Worm (Caenorhabditis elegans): ENCODE data around the gene F58A6.5.

Gene F58A6.5

DNA sequence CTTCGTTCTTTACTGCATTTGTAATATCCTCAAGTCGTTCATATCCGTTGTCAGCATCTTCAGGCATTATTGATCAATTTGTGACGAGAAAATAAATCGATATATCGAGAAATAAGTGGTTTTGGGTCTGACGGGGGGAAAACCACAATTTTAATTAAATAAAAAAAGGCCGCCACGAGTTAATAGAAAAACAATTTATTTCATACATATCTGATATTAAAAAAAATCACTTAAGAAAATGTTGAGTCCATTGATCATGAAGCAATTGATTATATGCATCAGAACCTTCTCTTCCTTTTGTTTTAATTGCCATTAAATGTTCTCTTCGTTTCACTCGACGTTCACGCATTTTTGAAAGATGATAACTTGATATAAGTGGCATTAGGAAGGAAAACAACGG lies at the start of gene F58A6.5:
TSS of gene F58A6.5 (minus strand) at position 101 of the 400 bp plus-strand sequence.
- TF ChIP-seq unc-62 (GFP tag; optimal IDR thresholded peaks at IDR 0.05) = no peak

- no peak for TF ChIP-seq unc-62 (GFP tag; optimal IDR thresholded peaks at IDR 0.05)
Measured at ce11 chrII:5195504-5195903, 47.3 kb upstream of the F58A6.5 start, which contains the start of gene C34F11.5. Gene C34F11.5, plus strand, starts transcription at chrII:5195804.

- TF ChIP-seq unc-62 (GFP tag; optimal IDR thresholded peaks at IDR 0.05) = no peak
Measured at ce11 chrII:5194066-5194465, 45.8 kb upstream of the F58A6.5 start, which contains the start of gene msp-49. Gene msp-49, plus strand, starts transcription at chrII:5194366.

DNA sequence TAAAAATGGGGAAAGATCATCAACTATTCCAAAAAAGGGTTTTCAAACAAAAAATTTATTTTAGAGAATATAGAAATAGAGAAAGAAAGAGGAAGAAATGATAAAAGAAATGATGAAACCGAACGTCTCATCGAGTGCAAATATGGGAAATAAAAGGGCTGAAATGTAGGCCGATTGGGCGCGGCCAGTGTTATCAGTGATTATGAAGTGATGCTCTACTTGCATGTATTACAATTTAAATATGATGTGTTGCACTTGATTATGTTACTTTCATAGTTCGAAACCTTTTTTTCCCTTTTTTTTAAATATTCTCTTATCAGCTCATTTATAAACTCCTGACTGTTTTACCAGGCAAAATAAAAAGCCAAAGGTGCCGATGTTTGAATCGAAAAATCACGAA lies 43.5 kb upstream of the F58A6.5 start:
- TF ChIP-seq unc-62 (GFP tag; optimal IDR thresholded peaks at IDR 0.05) = no peak

DNA sequence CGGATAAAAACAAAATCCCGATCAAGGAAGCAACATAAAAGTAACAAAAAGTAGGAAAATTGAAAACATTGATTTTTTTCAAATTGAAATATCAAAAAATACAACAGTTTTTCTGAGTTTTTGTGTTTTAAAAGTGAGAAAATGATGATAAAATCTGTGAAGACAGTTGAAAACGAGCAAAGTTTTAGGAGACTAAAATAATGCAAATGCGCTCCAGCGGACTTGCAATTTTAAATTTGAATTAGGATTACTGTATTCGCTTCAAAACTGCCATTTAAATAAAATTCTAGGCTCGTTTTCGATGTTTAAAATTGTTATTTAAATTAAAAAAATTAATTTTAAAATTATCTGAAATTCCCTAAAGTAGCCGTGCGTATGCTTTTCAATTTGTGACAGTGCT lies 39.7 kb upstream of the F58A6.5 start:
- no peak for TF ChIP-seq unc-62 (GFP tag; optimal IDR thresholded peaks at IDR 0.05)

- TF ChIP-seq unc-62 (GFP tag; optimal IDR thresholded peaks at IDR 0.05) = no peak
Measured at ce11 chrII:5187469-5187868, 39.2 kb upstream of the F58A6.5 start, which contains the start of gene crh-2. Gene crh-2, minus strand, starts transcription at chrII:5187569.

ce11 chrII:5186870-5187269 lies 38.6 kb upstream of the F58A6.5 start:
- no peak for TF ChIP-seq unc-62 (GFP tag; optimal IDR thresholded peaks at IDR 0.05)

DNA sequence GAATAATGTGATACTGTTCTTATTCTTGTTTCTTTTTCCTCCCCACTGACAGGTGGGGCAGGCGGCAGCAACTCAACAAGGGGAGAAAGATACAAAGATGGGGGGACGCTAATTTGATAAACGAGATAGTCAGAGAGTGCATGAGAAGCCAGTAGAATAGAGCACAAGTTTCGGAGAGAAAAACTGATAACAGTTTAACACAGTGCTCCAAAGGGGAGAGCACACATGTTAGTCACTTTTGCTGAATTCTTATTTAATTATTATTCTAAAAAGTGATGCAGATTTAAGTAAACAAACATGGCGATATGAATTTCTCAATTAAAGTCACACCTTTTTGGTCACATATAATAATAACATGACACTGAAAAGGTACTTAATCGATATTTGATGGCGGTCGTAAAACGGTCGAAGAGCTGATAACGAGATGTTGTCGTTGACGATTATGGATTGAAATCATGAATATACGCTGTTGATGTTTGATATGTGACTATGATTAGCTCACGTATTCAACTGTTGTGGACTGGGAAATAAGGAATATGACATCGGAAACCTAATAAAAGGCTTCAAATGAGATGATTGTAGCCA lies 37.8 kb upstream of the F58A6.5 start:
- TF ChIP-seq unc-62 (GFP tag; optimal IDR thresholded peaks at IDR 0.05) = no peak

DNA sequence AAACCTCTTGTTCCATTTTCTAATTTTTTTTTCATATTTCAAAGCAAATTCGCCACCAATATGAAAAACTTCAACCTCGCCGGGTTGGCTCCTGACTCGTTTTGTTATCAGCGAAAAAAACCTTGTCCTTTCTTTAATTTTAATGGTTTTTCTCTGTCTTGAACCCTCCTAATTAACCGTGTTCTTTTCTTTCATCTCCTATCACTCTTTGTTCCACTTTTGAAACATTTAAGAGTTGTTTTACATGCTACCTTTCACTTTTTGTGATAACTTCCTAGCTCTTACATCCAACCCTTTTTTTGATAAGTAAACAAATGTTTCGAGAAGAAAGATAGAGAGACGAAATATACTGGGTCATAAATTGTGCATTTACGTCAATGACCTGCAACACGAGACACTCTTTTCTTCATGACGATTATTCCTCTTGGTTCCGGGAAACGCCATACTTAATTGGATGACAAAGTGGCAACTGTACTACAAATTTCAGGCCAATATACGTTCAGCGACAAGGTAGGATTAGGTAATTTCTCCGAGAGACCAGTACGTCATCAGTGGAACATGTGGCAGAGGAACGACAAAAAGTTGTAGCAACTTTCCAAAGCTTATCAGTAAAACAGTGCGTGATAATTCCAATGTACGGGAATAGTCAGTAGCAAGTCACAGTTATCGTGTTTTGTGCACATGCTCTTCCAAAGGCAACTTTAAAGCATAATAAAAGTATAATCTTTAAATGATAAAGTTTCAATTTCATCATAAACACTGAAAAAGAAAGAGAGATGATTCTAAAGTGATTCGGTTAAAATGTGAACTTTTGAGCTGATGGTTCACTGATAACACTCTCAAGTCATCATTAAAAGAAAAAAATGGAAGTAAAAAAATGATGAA lies 36.7 kb upstream of the F58A6.5 start:
- no peak for TF ChIP-seq unc-62 (GFP tag; optimal IDR thresholded peaks at IDR 0.05)

- TF ChIP-seq unc-62 (GFP tag; optimal IDR thresholded peaks at IDR 0.05) = no peak
Measured at ce11 chrII:5183207-5183606, 35.0 kb upstream of the F58A6.5 start.

DNA sequence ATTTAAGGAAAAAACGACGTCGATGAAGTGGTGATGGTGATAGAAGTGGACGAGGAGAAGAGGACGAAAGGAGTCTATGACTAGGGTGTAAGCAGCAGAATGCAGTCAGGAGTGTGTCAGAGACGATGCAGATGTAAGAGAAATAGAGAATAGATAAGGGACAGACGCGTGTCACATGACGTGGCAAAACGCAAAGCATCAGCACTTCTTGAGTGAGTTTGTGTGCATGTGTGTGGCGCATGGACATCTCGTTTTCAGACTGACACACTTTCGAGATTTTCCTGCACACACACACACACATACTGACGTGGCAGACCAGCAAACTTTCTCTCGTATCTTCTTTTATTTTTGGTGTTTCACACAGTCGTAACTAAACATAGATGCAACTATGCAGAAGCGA lies 34.2 kb upstream of the F58A6.5 start:
- TF ChIP-seq unc-62 (GFP tag; optimal IDR thresholded peaks at IDR 0.05) = no peak

- no peak for TF ChIP-seq unc-62 (GFP tag; optimal IDR thresholded peaks at IDR 0.05)
Measured at ce11 chrII:5181497-5181896, 33.2 kb upstream of the F58A6.5 start.

DNA sequence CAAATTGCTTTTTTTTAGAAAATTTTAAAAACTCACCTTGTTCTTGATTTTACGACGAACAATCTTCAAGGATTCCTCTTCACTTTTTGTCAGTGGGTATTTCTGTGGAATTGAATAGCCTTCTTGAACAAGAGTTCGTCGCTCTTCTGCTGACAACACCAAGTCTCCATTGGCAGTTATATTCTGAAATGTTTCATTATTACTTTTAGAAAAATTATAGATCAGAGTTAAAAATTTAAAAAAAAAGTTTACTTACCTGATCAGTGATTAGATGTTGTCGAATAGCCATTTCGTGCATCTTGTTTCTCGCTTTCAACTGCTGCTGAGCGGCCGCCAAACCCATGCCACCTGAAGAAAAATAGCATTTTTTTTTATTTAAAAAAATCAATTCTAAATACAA lies 32.0 kb upstream of the F58A6.5 start:
- TF ChIP-seq unc-62 (GFP tag; optimal IDR thresholded peaks at IDR 0.05) = no peak

DNA sequence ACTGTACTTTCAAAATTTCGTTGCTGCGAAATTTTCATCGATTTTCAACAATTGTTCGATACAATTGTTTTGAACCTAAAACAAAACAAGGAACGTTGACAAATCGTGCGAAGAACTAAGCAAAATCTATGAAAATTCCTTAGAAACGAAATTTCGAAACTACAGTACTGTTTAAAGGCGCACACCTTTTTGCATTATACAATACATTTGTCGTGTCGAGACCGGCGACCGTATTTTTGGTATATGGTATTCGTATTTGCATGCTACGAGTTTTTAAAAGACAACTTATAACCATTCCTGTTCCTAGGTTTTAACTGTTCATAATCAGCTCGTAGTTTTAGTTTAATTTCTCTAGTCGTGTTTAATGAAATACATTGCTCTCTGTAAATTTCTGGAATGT lies 30.4 kb upstream of the F58A6.5 start:
- TF ChIP-seq unc-62 (GFP tag; optimal IDR thresholded peaks at IDR 0.05) = no peak

ce11 chrII:5177902-5178301 lies 29.7 kb upstream of the F58A6.5 start, which contains the start of gene C27D6.12:
Gene C27D6.12, minus strand, starts transcription at chrII:5178002.
- no peak for TF ChIP-seq unc-62 (GFP tag; optimal IDR thresholded peaks at IDR 0.05)

DNA sequence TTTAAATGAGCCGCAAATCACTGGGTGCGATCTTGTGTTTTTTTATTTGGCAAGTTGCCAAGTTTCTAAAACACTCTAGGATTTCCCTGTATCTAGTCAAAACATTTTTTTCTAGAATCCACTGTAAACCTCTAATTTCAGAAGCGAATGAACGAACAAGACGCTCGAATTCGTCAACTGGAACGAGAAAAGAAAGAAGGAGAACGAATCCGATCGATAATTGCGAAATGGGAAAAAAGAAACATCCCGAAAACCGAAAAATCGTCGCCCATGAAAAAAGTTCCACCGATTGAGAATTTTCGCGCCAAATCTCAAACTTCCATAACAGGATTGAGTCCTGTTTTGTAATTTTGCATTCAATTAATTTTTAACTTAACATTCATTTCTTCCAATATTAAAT lies 28.7 kb upstream of the F58A6.5 start:
- TF ChIP-seq unc-62 (GFP tag; optimal IDR thresholded peaks at IDR 0.05) = no peak

ce11 chrII:5174370-5174769 lies 26.1 kb upstream of the F58A6.5 start, which contains the start of gene C27D6.3:
Gene C27D6.3, minus strand, starts transcription at chrII:5174470.
- TF ChIP-seq unc-62 (GFP tag; optimal IDR thresholded peaks at IDR 0.05) = no peak

Data from whole organism, dauer.